Fruit fly (Drosophila melanogaster) whole organism, embryonic: ENCODE data around the gene CG34251.

Experiments used
- CG1647 ChIP-seq: fragments of 200-800 bp; sonication (Bioruptor generic); optimal IDR thresholded peaks from 3 replicates; lab custom pipeline; 2016; ENCODE audit warnings: missing biosample characterization, missing genetic modification characterization
- CG17385 ChIP-seq: fragments of 200-800 bp; sonication (Bioruptor generic); optimal IDR thresholded peaks from 3 replicates; lab custom pipeline; 2018; ENCODE audit warnings: missing biosample characterization, mild to moderate bottlenecking, missing genetic modification characterization
- CG17829 ChIP-seq: fragments of 200-800 bp; optimal IDR thresholded peaks from 2 replicates; lab custom pipeline; 2019; ENCODE audit warnings: missing biosample characterization, mild to moderate bottlenecking, missing genetic modification characterization, moderate library complexity
- CG8478 ChIP-seq: fragments of >200 bp; optimal IDR thresholded peaks from 2 replicates; lab custom pipeline; 2018
- Hr39 ChIP-seq: fragments of >200 bp; optimal IDR thresholded peaks from 2 replicates; lab custom pipeline; 2017
- slou ChIP-seq: fragments of 200-800 bp; sonication (Bioruptor generic); optimal IDR thresholded peaks from 3 replicates; lab custom pipeline; 2016; ENCODE audit warnings: missing biosample characterization, missing genetic modification characterization
- wek ChIP-seq: fragments of 200-800 bp; sonication (Bioruptor generic); optimal IDR thresholded peaks from 3 replicates; lab custom pipeline; 2018; ENCODE audit warnings: missing biosample characterization, mild to moderate bottlenecking, missing genetic modification characterization, moderate library complexity

DNA sequence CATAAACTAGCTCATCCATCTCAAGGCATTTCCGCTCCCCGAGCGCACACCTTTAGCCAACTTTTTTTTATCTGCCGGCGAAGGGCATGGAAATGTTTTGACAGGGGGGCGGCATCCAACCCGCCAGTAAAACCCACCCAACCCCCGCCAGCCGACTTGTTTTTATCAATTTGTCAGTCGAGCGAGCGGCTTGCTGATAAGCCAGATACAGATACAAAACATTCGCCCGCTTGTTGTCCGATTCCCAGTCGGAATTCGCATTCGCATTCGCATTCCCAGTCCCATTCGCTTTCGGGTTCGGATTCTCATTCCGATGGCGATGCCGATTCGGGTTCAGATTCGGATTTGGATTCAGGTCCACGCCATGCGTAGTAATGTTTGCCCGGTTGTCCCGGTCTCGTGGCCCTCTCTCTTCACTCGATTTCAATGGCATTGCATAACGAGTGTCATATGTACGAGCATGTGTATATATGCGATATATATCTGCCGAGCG lies 6.3 kb upstream of the CG34251 start:
- TF ChIP-seq CG17829 (tag; lab: Kevin White, UChicago), result no peak
- TF ChIP-seq wek (GFP tag; lab: Kevin White, UChicago), result no peak
- TF ChIP-seq CG17385 (GFP tag; lab: Kevin White, UChicago), result no peak
- TF ChIP-seq slou (GFP tag; lab: Kevin White, UChicago), result no peak
- TF ChIP-seq Hr39 (lab: Kevin White, UChicago), result no peak
- no peak for TF ChIP-seq CG1647
- no peak for TF ChIP-seq CG8478 (lab: Kevin White, UChicago)
